Worm (Caenorhabditis elegans): ENCODE data around the gene F16B4.7.

- no peak for TF ChIP-seq ref-1 (GFP tag; conservative IDR thresholded peaks at IDR 0.05)
- no peak for TF ChIP-seq ztf-29 (GFP tag; IDR thresholded peaks at IDR 0.05)
- TF ChIP-seq ztf-23 (GFP tag; IDR thresholded peaks at IDR 0.05) = no peak
- TF ChIP-seq flt-1 (GFP tag; IDR thresholded peaks at IDR 0.05) = no peak
- TF ChIP-seq med-1 (GFP tag; optimal IDR thresholded peaks at IDR 0.05; ENCODE audit: insufficient read depth) = no peak
- TF ChIP-seq tab-1 (GFP tag; IDR thresholded peaks at IDR 0.05) = no peak
- TF ChIP-seq cog-1 (tag; optimal IDR thresholded peaks at IDR 0.05) = no peak
- no peak for TF ChIP-seq T22C8.4 (GFP tag; IDR thresholded peaks at IDR 0.05)
These were observed 9.1 kb downstream of the F16B4.7 start for ce11 chrV:1594554-1595092.
